Worm (Caenorhabditis elegans) whole organism, L2 larva: ENCODE data around the gene sptl-1.

Source experiments
- C34F6.9 ChIP-seq: fragments of 150-350 bp; optimal IDR thresholded peaks from 2 replicates; lab custom pipeline; 2014; ENCODE audit warnings: missing biosample characterization, missing genetic modification characterization
- R02D3.7 ChIP-seq: fragments of 150-350 bp; optimal IDR thresholded peaks from 2 replicates; lab custom pipeline; 2014; ENCODE audit warnings: missing biosample characterization, missing genetic modification characterization
- Y55F3AM.14 ChIP-seq: fragments of 200-800 bp; sonication (Bioruptor generic); optimal IDR thresholded peaks from 2 replicates; lab custom pipeline; 2018; ENCODE audit warnings: mild to moderate bottlenecking, missing genetic modification characterization, missing compliant biosample characterization
- ZK546.5 ChIP-seq: sonication (generic microtip); optimal IDR thresholded peaks from 2 replicates; lab custom pipeline; 2017; ENCODE audit warnings: missing biosample characterization, missing genetic modification characterization
- alr-1 ChIP-seq: fragments of 150-350 bp; optimal IDR thresholded peaks from 2 replicates; lab custom pipeline; 2014; ENCODE audit warnings: missing biosample characterization, missing genetic modification characterization
- aly-2 ChIP-seq: fragments of 150-350 bp; optimal IDR thresholded peaks from 2 replicates; lab custom pipeline; 2014; ENCODE audit warnings: missing biosample characterization, missing genetic modification characterization
- ama-1 ChIP-seq: fragments of 150-350 bp; optimal IDR thresholded peaks from 2 replicates; lab custom pipeline; 2018; ENCODE audit warnings: inconsistent platforms
- blmp-1 ChIP-seq: sonication (generic microtip); optimal IDR thresholded peaks from 2 replicates; lab custom pipeline; 2017; ENCODE audit warnings: missing genetic modification characterization, mild to moderate bottlenecking, missing compliant biosample characterization, antibody characterized with exemption, moderate library complexity; ENCODE audit not compliant: insufficient read depth
- ceh-16 ChIP-seq: fragments of 150-350 bp; optimal IDR thresholded peaks from 2 replicates; lab custom pipeline; 2014; ENCODE audit warnings: missing biosample characterization, missing genetic modification characterization
- ceh-82 ChIP-seq: fragments of 150-350 bp; optimal IDR thresholded peaks from 2 replicates; lab custom pipeline; 2014; ENCODE audit warnings: missing biosample characterization, missing genetic modification characterization
- crh-2 ChIP-seq: sonication (generic microtip); optimal IDR thresholded peaks from 2 replicates; lab custom pipeline; 2017; ENCODE audit warnings: missing biosample characterization, missing genetic modification characterization
- dmd-4 ChIP-seq: sonication (generic microtip); optimal IDR thresholded peaks from 2 replicates; lab custom pipeline; 2017; ENCODE audit warnings: missing biosample characterization, missing genetic modification characterization
- egl-27 ChIP-seq: sonication (generic microtip); optimal IDR thresholded peaks from 3 replicates; lab custom pipeline; 2017; ENCODE audit warnings: missing biosample characterization, missing genetic modification reagents, missing genetic modification characterization
- elt-1 ChIP-seq: fragments of 150-350 bp; optimal IDR thresholded peaks from 2 replicates; lab custom pipeline; 2014; ENCODE audit warnings: missing biosample characterization, missing genetic modification characterization
- elt-3 ChIP-seq: sonication (generic microtip); optimal IDR thresholded peaks from 2 replicates; lab custom pipeline; 2017; ENCODE audit warnings: missing biosample characterization, missing genetic modification characterization
- fos-1 ChIP-seq: fragments of 150-350 bp; optimal IDR thresholded peaks from 2 replicates; lab custom pipeline; 2014; ENCODE audit warnings: missing biosample characterization, missing genetic modification characterization
- gmeb-1 ChIP-seq: fragments of 150-350 bp; optimal IDR thresholded peaks from 2 replicates; lab custom pipeline; 2014; ENCODE audit warnings: missing biosample characterization, missing genetic modification characterization
- lin-11 ChIP-seq: fragments of 150-350 bp; sonication (generic microtip); optimal IDR thresholded peaks from 2 replicates; lab custom pipeline; 2014; ENCODE audit warnings: missing biosample characterization, missing genetic modification characterization, inconsistent platforms, mixed read lengths
- lin-13 ChIP-seq: fragments of 150-350 bp; optimal IDR thresholded peaks from 2 replicates; lab custom pipeline; 2014; ENCODE audit warnings: missing biosample characterization, missing genetic modification reagents, missing genetic modification characterization
- lsy-2 ChIP-seq, 2 experiments: fragments of 150-350 bp in 1 of 2; sonication (generic microtip) in 1 of 2; optimal IDR thresholded peaks; 2 replicates each; lab custom pipeline; 2014 to 2017; ENCODE audit warnings: missing biosample characterization in 2 of 2, missing genetic modification characterization in 2 of 2
- mab-5 ChIP-seq: fragments of 150-350 bp; optimal IDR thresholded peaks from 2 replicates; lab custom pipeline; 2014; ENCODE audit warnings: missing biosample characterization, missing genetic modification characterization
- mbf-1 ChIP-seq: sonication (generic microtip); optimal IDR thresholded peaks from 2 replicates; lab custom pipeline; 2017; ENCODE audit warnings: missing biosample characterization, missing genetic modification characterization
- mdl-1 ChIP-seq, 2 experiments: fragments of 150-350 bp in 1 of 2; sonication (generic microtip) in 1 of 2; optimal IDR thresholded peaks; 2 replicates each; lab custom pipeline; 2017; ENCODE audit warnings: missing biosample characterization in 2 of 2, missing genetic modification characterization in 2 of 2
- nhr-10 ChIP-seq: sonication (generic microtip); optimal IDR thresholded peaks from 2 replicates; lab custom pipeline; 2017; ENCODE audit warnings: missing biosample characterization, missing genetic modification characterization
- nhr-129 ChIP-seq: fragments of 150-350 bp; optimal IDR thresholded peaks from 2 replicates; lab custom pipeline; 2014; ENCODE audit warnings: missing biosample characterization, missing genetic modification characterization
- nhr-21 ChIP-seq: fragments of 150-350 bp; optimal IDR thresholded peaks from 2 replicates; lab custom pipeline; 2014; ENCODE audit warnings: missing biosample characterization, missing genetic modification characterization
- nhr-25 ChIP-seq: fragments of 150-350 bp; sonication (generic microtip); optimal IDR thresholded peaks from 3 replicates; lab custom pipeline; 2014; ENCODE audit warnings: missing biosample characterization, missing genetic modification characterization
- nhr-6 ChIP-seq: fragments of 150-350 bp; optimal IDR thresholded peaks from 2 replicates; lab custom pipeline; 2014; ENCODE audit warnings: missing biosample characterization, missing genetic modification characterization
- nhr-77 ChIP-seq: fragments of 150-350 bp; optimal IDR thresholded peaks from 2 replicates; lab custom pipeline; 2014; ENCODE audit warnings: missing biosample characterization, missing genetic modification characterization
- peb-1 ChIP-seq: fragments of 150-350 bp; optimal IDR thresholded peaks from 2 replicates; lab custom pipeline; 2014; ENCODE audit warnings: missing biosample characterization, missing genetic modification characterization
- skn-1 ChIP-seq: sonication (generic microtip); optimal IDR thresholded peaks from 2 replicates; lab custom pipeline; 2017; ENCODE audit warnings: missing biosample characterization, missing genetic modification characterization
- sma-3 ChIP-seq: sonication (generic microtip); optimal IDR thresholded peaks from 2 replicates; lab custom pipeline; 2016; ENCODE audit warnings: missing genetic modification reagents, missing genetic modification characterization, missing compliant biosample characterization
- sma-9 ChIP-seq, 2 experiments: fragments of 150-350 bp in 1 of 2; sonication (generic microtip) in 1 of 2; optimal IDR thresholded peaks; 2 replicates each; lab custom pipeline; 2014 to 2016; ENCODE audit warnings: missing genetic modification characterization in 2 of 2, mild to moderate bottlenecking in 1 of 2, missing biosample characterization in 1 of 2, missing compliant biosample characterization in 1 of 2, missing genetic modification reagents in 1 of 2, moderate library complexity in 1 of 2
- snpc-4 ChIP-seq: fragments of 150-350 bp; optimal IDR thresholded peaks from 2 replicates; lab custom pipeline; 2014; ENCODE audit warnings: missing biosample characterization, missing genetic modification characterization
- unc-39 ChIP-seq: fragments of 150-350 bp; optimal IDR thresholded peaks from 2 replicates; lab custom pipeline; 2014; ENCODE audit warnings: missing biosample characterization, missing genetic modification characterization
- unc-55 ChIP-seq: fragments of 150-350 bp; sonication (generic microtip); optimal IDR thresholded peaks from 3 replicates; lab custom pipeline; 2014; ENCODE audit warnings: missing biosample characterization, missing genetic modification reagents, missing genetic modification characterization
- unc-62 ChIP-seq: fragments of 150-350 bp; optimal IDR thresholded peaks from 2 replicates; lab custom pipeline; 2014; ENCODE audit warnings: missing biosample characterization, missing genetic modification reagents, missing genetic modification characterization
- ztf-1 ChIP-seq: fragments of 200-800 bp; sonication (Bioruptor generic); conservative IDR thresholded peaks from 2 replicates; pipeline ENCODE4 v1.3.6; 2022; ENCODE audit warnings: missing genetic modification characterization, missing compliant biosample characterization
- ztf-11 ChIP-seq: sonication (generic microtip); optimal IDR thresholded peaks from 2 replicates; lab custom pipeline; 2017; ENCODE audit warnings: missing biosample characterization, missing genetic modification characterization
- ztf-4 ChIP-seq: fragments of 150-350 bp; optimal IDR thresholded peaks from 2 replicates; lab custom pipeline; 2014; ENCODE audit warnings: missing biosample characterization, missing genetic modification characterization

Gene sptl-1

DNA sequence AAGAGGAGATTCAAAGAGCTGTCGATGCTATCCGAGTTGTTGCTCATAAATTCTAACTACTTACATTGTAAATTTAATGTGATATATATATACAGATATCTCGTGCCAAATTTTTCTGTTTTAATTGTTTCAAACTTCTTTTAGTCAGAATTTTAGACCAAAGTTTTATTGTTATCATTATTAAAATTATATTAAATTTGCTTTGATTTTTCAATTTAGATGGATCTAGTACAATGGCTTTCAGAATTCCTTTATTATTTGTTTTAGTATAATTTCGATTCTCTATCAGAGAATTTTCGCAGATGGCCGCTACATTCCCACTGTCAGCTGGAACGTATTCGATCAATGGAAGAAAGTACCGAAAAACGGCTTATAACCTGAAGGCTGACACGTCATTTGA is 5.9 kb downstream of the sptl-1 start, which contains the start of gene ascc-1:
TSS of gene ascc-1 (plus strand) at position 301 of the 400 bp plus-strand sequence.
- no peak for TF ChIP-seq lsy-2 (tag; optimal IDR thresholded peaks at IDR 0.05; lab: Kevin White, UChicago)
- no peak for TF ChIP-seq C34F6.9 (tag; lab: Kevin White, UChicago)
- TF ChIP-seq unc-39 (tag; lab: Kevin White, UChicago): no peak
- no peak for TF ChIP-seq blmp-1 (tag; lab: Kevin White, UChicago)
- no peak for TF ChIP-seq unc-55 (GFP tag; lab: Kevin White, UChicago)
- TF ChIP-seq R02D3.7 (tag; lab: Kevin White, UChicago): no peak
- TF ChIP-seq ztf-4 (tag; lab: Kevin White, UChicago): no peak
- TF ChIP-seq elt-3 (tag; lab: Kevin White, UChicago): no peak
- no peak for TF ChIP-seq nhr-6
- TF ChIP-seq peb-1: no peak
- TF ChIP-seq, all 48 proteins: peak for 0

DNA sequence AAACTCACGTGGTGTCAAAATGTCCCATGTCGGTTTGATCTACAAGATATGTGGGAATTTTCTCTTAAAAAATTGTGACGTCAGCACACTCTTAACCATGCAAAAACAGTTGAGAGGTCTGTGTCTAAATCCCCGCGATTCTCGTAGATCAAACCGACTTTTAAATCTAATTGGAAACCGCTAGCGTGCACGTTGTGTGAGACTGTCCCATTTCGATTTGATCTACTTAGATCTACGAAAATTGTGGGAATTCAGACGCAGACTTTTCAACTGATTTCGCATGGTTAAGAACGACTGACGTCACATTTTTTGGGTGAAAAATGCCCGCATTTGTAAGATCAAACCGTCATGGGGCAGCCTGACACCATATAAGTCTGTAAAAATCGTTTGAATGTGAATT is 6.4 kb downstream of the sptl-1 start:
- TF ChIP-seq nhr-21 (tag; lab: Kevin White, UChicago): no peak
- TF ChIP-seq snpc-4 (tag; lab: Kevin White, UChicago): no peak
- TF ChIP-seq elt-3 (tag; lab: Kevin White, UChicago): no peak
- TF ChIP-seq nhr-129 (tag; lab: Kevin White, UChicago): no peak
- TF ChIP-seq ZK546.5: no peak
- TF ChIP-seq C34F6.9 (tag; lab: Kevin White, UChicago): no peak
- no peak for TF ChIP-seq mbf-1 (tag; lab: Kevin White, UChicago)
- TF ChIP-seq dmd-4 (tag; lab: Kevin White, UChicago): no peak
- no peak for TF ChIP-seq elt-1 (tag; lab: Kevin White, UChicago)
- TF ChIP-seq skn-1 (tag; lab: Kevin White, UChicago): no peak
- TF ChIP-seq sma-3: no peak
- no peak for TF ChIP-seq ztf-1
- TF ChIP-seq unc-62 (GFP tag; lab: Kevin White, UChicago): no peak
- TF ChIP-seq nhr-10 (tag; lab: Kevin White, UChicago): no peak
- no peak for TF ChIP-seq ama-1 (lab: Kevin White, UChicago)
- no peak for TF ChIP-seq egl-27 (tag; lab: Kevin White, UChicago)
- TF ChIP-seq lin-13: no peak

DNA sequence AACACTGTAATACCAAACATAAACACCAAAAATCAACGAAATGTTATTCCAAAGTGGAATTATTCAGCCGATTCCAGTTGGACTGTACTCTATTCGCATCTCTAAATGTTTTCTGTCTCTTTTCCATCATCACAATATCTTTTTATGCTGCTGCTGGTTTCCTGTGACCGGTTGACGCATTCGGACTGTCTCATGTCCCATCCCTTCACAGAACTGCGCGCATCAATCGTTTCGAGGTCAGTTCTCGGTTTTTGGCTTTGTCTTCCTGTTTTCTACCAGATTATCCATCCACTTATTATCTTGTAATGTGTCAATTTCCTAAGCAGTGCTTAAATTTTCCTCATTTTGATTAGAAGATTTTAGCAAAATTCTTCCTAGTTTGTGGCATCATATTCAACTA is 8.6 kb downstream of the sptl-1 start:
- TF ChIP-seq unc-39 (tag; lab: Kevin White, UChicago) (no peak), sma-9 (GFP tag; optimal IDR thresholded peaks at IDR 0.05; lab: Kevin White, UChicago) (no peak), sma-9 (tag; optimal IDR thresholded peaks at IDR 0.05; lab: Kevin White, UChicago) (no peak), mdl-1 (tag; optimal IDR thresholded peaks at IDR 0.05; lab: Kevin White, UChicago) (no peak), ceh-82 (tag; lab: Kevin White, UChicago) (no peak), lsy-2 (tag; optimal IDR thresholded peaks at IDR 0.05; lab: Kevin White, UChicago) (no peak), dmd-4 (tag; lab: Kevin White, UChicago) (no peak), nhr-25 (peak; percentile 61), alr-1 (tag; lab: Kevin White, UChicago) (no peak), ZK546.5 (no peak), fos-1 (tag; lab: Kevin White, UChicago) (peak; percentile 46), skn-1 (tag; lab: Kevin White, UChicago) (no peak), aly-2 (tag; lab: Kevin White, UChicago) (no peak), ztf-11 (tag; lab: Kevin White, UChicago) (no peak), lin-11 (tag; lab: Kevin White, UChicago) (no peak), elt-3 (tag; lab: Kevin White, UChicago) (no peak), R02D3.7 (tag; lab: Kevin White, UChicago) (no peak), nhr-6 (no peak), nhr-21 (tag; lab: Kevin White, UChicago) (peak; percentile 29), nhr-77 (tag; lab: Kevin White, UChicago) (no peak), elt-1 (tag; lab: Kevin White, UChicago) (no peak), nhr-129 (tag; lab: Kevin White, UChicago) (peak; percentile 11), crh-2 (no peak)

DNA sequence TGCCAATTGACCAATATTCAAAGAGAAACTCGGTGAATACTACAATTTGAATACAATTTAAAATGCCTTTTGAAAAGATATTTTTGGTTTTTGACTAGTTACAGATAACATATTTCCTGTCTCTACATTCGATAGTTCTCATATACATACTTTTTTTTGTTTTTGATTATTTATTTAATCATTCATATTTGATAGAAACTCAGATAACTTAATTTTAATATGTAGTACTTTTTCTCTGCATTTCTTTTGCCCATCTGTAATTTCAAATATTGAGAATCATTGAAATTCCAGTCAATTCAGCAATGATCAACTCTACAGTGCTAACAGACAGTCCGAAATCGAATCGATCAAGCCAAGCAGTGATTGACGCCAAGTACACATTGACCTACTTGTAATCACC is 9.6 kb downstream of the sptl-1 start, which contains the start of gene C23H3.2:
TSS of gene C23H3.2 (plus strand) at position 301 of the 400 bp plus-strand sequence.
- no peak for TF ChIP-seq C34F6.9 (tag; lab: Kevin White, UChicago)
- no peak for TF ChIP-seq ZK546.5
- no peak for TF ChIP-seq gmeb-1 (tag; lab: Kevin White, UChicago)
- TF ChIP-seq nhr-6: no peak
- no peak for TF ChIP-seq skn-1 (tag; lab: Kevin White, UChicago)
- no peak for TF ChIP-seq Y55F3AM.14 (GFP tag; lab: Kevin White, UChicago)
- no peak for TF ChIP-seq ceh-16 (tag; lab: Kevin White, UChicago)
- TF ChIP-seq unc-55 (GFP tag; lab: Kevin White, UChicago): no peak
- no peak for TF ChIP-seq peb-1
- no peak for TF ChIP-seq fos-1 (tag; lab: Kevin White, UChicago)
- no peak for TF ChIP-seq mab-5 (tag; lab: Kevin White, UChicago)
- TF ChIP-seq aly-2 (tag; lab: Kevin White, UChicago): no peak
- TF ChIP-seq ceh-82 (tag; lab: Kevin White, UChicago): no peak
- no peak for TF ChIP-seq lin-11 (tag; lab: Kevin White, UChicago)
- no peak for TF ChIP-seq ztf-1
- no peak for TF ChIP-seq sma-3
